Fruit fly (Drosophila melanogaster): Measurements from ENCODE around the gene spi.

The spi gene

DNA sequence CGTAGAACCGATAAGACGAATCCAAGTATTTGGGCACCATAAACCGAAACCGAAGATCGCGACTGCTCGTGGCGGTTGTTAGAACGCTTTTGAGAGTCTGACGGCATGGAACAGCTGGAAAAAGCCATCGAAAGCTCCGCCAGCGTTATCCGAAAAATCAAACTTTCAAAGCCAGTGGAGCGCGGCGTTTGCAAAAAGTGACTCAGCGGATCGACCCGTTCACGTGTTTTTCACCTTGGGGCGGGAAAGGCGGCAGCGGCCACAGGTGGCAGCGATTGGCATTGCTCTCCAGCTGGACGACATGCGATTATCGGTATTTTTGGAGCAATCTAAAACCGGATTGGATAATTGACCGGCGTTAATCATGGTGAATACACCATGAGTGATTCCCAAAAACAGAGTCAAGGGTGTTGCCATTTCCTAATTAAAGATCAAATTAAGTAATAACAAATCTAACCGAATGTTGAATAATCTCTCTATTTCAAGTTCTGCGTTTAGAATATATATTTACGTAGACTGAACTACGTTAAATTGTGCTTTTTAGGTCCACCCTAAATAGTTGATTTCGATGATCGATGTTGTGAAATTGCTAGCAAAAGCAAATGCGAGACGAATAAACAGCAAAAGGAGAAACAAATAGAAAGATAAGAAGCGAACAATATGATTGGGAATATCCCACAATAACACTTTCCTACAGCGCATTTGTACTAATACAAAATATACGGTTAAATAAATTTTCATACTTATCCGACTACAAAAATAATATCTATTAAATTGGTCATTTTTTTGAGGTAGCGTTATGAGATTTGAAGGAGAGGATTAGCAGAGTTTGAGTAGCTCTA is 30.0 kb downstream of the spi start, which contains the start of gene CG10337 (continued):
- TF ChIP-seq MBD-R2 (GFP tag; IDR thresholded peaks at IDR 0.05) = peak; percentile 59; the same call in 1 of the 2 replicates
- no peak for TF ChIP-seq vfl (GFP tag; optimal IDR thresholded peaks at IDR 0.05)
- TF ChIP-seq dm (GFP tag; optimal IDR thresholded peaks at IDR 0.05) = peak; percentile 12
- TF ChIP-seq Nf-YA (GFP tag; IDR thresholded peaks at IDR 0.05) = 0 out of 2 replicates have a peak, but pooled peaks have one; percentile 31
- peak; percentile 68 for TF ChIP-seq CG12659 (GFP tag; optimal IDR thresholded peaks at IDR 0.05)
- no peak for TF ChIP-seq pros (GFP tag; optimal IDR thresholded peaks at IDR 0.05)
- no peak for TF ChIP-seq zf30C (GFP tag; optimal IDR thresholded peaks at IDR 0.05)
- no peak for TF ChIP-seq Antp (GFP tag; optimal IDR thresholded peaks at IDR 0.05)
- TF ChIP-seq ttk (GFP tag; IDR thresholded peaks at IDR 0.05) = no peak
- TF ChIP-seq gcm (GFP tag; optimal IDR thresholded peaks at IDR 0.05) = peak; percentile 5
- no peak for TF ChIP-seq CG2889 (GFP tag; IDR thresholded peaks at IDR 0.05)
- 0 out of 3 replicates have a peak, but pooled peaks have one; percentile 44 for TF ChIP-seq gce (GFP tag; IDR thresholded peaks at IDR 0.05)
- TF ChIP-seq crol (GFP tag; IDR thresholded peaks at IDR 0.05) = no peak
- peak; percentile 22 for TF ChIP-seq Vsx1 (GFP tag; optimal IDR thresholded peaks at IDR 0.05)
- peak; percentile 30; the same call in 1 of the 2 replicates for TF ChIP-seq E2f2 (GFP tag; IDR thresholded peaks at IDR 0.05)
- TF ChIP-seq CG1024 (GFP tag; IDR thresholded peaks at IDR 0.05) = no peak
- no peak for TF ChIP-seq CG7745 (tag; optimal IDR thresholded peaks at IDR 0.05)
- TF ChIP-seq CG18262 (tag; optimal IDR thresholded peaks at IDR 0.05) = peak; percentile 10
- peak; percentile 5 for TF ChIP-seq CG6689 (GFP tag; IDR thresholded peaks at IDR 0.05)
- peak; percentile 86 for TF ChIP-seq CG10543 (GFP tag; optimal IDR thresholded peaks at IDR 0.05)
- no peak for TF ChIP-seq CG32767 (GFP tag; IDR thresholded peaks at IDR 0.05)
- no peak for TF ChIP-seq CG3847 (GFP tag; IDR thresholded peaks at IDR 0.05)
- TF ChIP-seq CG1602 (GFP tag; optimal IDR thresholded peaks at IDR 0.05) = peak; percentile 6
- TF ChIP-seq CG9215 (GFP tag; IDR thresholded peaks at IDR 0.05) = no peak; the same call in 1 of the 2 replicates
- TF ChIP-seq Adf1 (GFP tag; IDR thresholded peaks at IDR 0.05) = 0 out of 2 replicates have a peak, but pooled peaks have one; percentile 6
- TF ChIP-seq CG3163 (GFP tag; optimal IDR thresholded peaks at IDR 0.05) = no peak
- no peak for TF ChIP-seq ken (GFP tag; IDR thresholded peaks at IDR 0.05)
- no peak for TF ChIP-seq Hey (tag; optimal IDR thresholded peaks at IDR 0.05)
- no peak for TF ChIP-seq knrl (GFP tag; IDR thresholded peaks at IDR 0.05; ENCODE audit: partially characterized antibody)
- TF ChIP-seq ara (GFP tag; IDR thresholded peaks at IDR 0.05) = peak; percentile 48
- TF ChIP-seq Dad (GFP tag; optimal IDR thresholded peaks at IDR 0.05) = no peak
- TF ChIP-seq run (tag; optimal IDR thresholded peaks at IDR 0.05) = no peak
- peak; percentile 51; the same call in 1 of the 3 replicates for TF ChIP-seq Dbx (GFP tag; IDR thresholded peaks at IDR 0.05)
- TF ChIP-seq NfI (GFP tag; optimal IDR thresholded peaks at IDR 0.05) = peak; percentile 22
- TF ChIP-seq mam (GFP tag; optimal IDR thresholded peaks at IDR 0.05) = peak; percentile 25
- peak; percentile 83 for TF ChIP-seq rib (GFP tag; IDR thresholded peaks at IDR 0.05)
- no peak for TF ChIP-seq pb (GFP tag; optimal IDR thresholded peaks at IDR 0.05)
- no peak for TF ChIP-seq Lim3 (GFP tag; IDR thresholded peaks at IDR 0.05)
- no peak for TF ChIP-seq pho (GFP tag; optimal IDR thresholded peaks at IDR 0.05)
- no peak for TF ChIP-seq CG3726 (GFP tag; IDR thresholded peaks at IDR 0.05)
- TF ChIP-seq BtbVII (GFP tag; optimal IDR thresholded peaks at IDR 0.05) = peak; percentile 44
- TF ChIP-seq CG3995 (GFP tag; optimal IDR thresholded peaks at IDR 0.05) = peak; percentile 83
- no peak for TF ChIP-seq CG33557 (GFP tag; optimal IDR thresholded peaks at IDR 0.05)
- TF ChIP-seq Sin3A (optimal IDR thresholded peaks at IDR 0.05) = no peak
- TF ChIP-seq chn (GFP tag; optimal IDR thresholded peaks at IDR 0.05) = no peak
- TF ChIP-seq lmd (GFP tag; IDR thresholded peaks at IDR 0.05) = peak; percentile 11; the same call in 1 of the 2 replicates
- TF ChIP-seq fru (optimal IDR thresholded peaks at IDR 0.05) = no peak
- peak; percentile 69 for TF ChIP-seq exex (tag; optimal IDR thresholded peaks at IDR 0.05)
- TF ChIP-seq ac (GFP tag; optimal IDR thresholded peaks at IDR 0.05) = no peak
- no peak for TF ChIP-seq CG12744 (GFP tag; optimal IDR thresholded peaks at IDR 0.05)
- peak; percentile 56 for TF ChIP-seq CG13424 (tag; optimal IDR thresholded peaks at IDR 0.05)
